Worm (Caenorhabditis elegans) whole organism, L4 larva: ENCODE results near the gene srw-71.

Experiments used
- F26F4.8 ChIP-seq: fragments of 200-800 bp; sonication (Bioruptor generic); conservative IDR thresholded peaks from 2 replicates; pipeline ENCODE4 v1.3.6; 2022; ENCODE audit warnings: missing genetic modification characterization, missing compliant biosample characterization
- F37D6.2 ChIP-seq: sonication (generic microtip); optimal IDR thresholded peaks from 2 replicates; lab custom pipeline; 2016; ENCODE audit warnings: mild to moderate bottlenecking, missing genetic modification characterization, missing compliant biosample characterization
- F49E8.2 ChIP-seq: sonication (generic microtip); optimal IDR thresholded peaks from 2 replicates; lab custom pipeline; 2016; ENCODE audit warnings: missing compliant biosample characterization, mild to moderate bottlenecking, missing genetic modification characterization, borderline replicate concordance
- Y105C5A.15 ChIP-seq: fragments of 200-800 bp; sonication (Bioruptor generic); IDR thresholded peaks from 2 replicates; pipeline ENCODE4 v1.3.6; 2022; ENCODE audit warnings: missing genetic modification characterization, missing compliant biosample characterization
- Y5F2A.4 ChIP-seq: fragments of 200-800 bp; sonication (Bioruptor generic); optimal IDR thresholded peaks from 2 replicates; lab custom pipeline; 2018; ENCODE audit warnings: mild to moderate bottlenecking, missing genetic modification characterization, missing compliant biosample characterization
- arid-1 ChIP-seq: fragments of 200-800 bp; sonication (Bioruptor generic); conservative IDR thresholded peaks from 2 replicates; pipeline ENCODE4 v1.3.6; 2022; ENCODE audit warnings: missing genetic modification reagents, missing genetic modification characterization, missing compliant biosample characterization
- ceh-28 ChIP-seq: fragments of 150-350 bp; optimal IDR thresholded peaks from 2 replicates; lab custom pipeline; 2014; ENCODE audit warnings: missing biosample characterization, missing genetic modification reagents, missing genetic modification characterization
- ceh-32 ChIP-seq: sonication (generic microtip); optimal IDR thresholded peaks from 2 replicates; lab custom pipeline; 2016; ENCODE audit warnings: mild to moderate bottlenecking, missing genetic modification characterization, missing compliant biosample characterization; ENCODE audit not compliant: poor library complexity
- ceh-62 ChIP-seq: sonication (generic microtip); optimal IDR thresholded peaks from 2 replicates; lab custom pipeline; 2017; ENCODE audit warnings: missing biosample characterization, missing genetic modification characterization
- ces-1 ChIP-seq: fragments of 150-350 bp; sonication (generic microtip); optimal IDR thresholded peaks from 4 replicates; lab custom pipeline; 2014; ENCODE audit warnings: missing biosample characterization, missing genetic modification reagents, missing genetic modification characterization
- ctbp-1 ChIP-seq: fragments of 200-800 bp; sonication (Bioruptor generic); IDR thresholded peaks from 2 replicates; pipeline ENCODE4 v1.3.6; 2022; ENCODE audit warnings: missing genetic modification reagents, missing genetic modification characterization, missing compliant biosample characterization
- daf-12 ChIP-seq: fragments of 150-350 bp; optimal IDR thresholded peaks from 2 replicates; lab custom pipeline; 2014; ENCODE audit warnings: missing biosample characterization, missing genetic modification reagents, missing genetic modification characterization
- dpl-1 ChIP-seq: fragments of 150-350 bp; optimal IDR thresholded peaks from 2 replicates; lab custom pipeline; 2014; ENCODE audit warnings: missing biosample characterization, missing genetic modification reagents, missing genetic modification characterization
- dve-1 ChIP-seq: sonication (generic microtip); optimal IDR thresholded peaks from 2 replicates; lab custom pipeline; 2017; ENCODE audit warnings: antibody characterized with exemption, mild to moderate bottlenecking, missing genetic modification characterization, missing compliant biosample characterization; ENCODE audit not compliant: insufficient read depth
- egl-43 ChIP-seq: fragments of 200-800 bp; sonication (Bioruptor generic); IDR thresholded peaks from 2 replicates; pipeline ENCODE4 v1.3.6; 2022; ENCODE audit warnings: missing genetic modification reagents, missing genetic modification characterization, missing compliant biosample characterization
- fkh-10 ChIP-seq: fragments of 150-350 bp; optimal IDR thresholded peaks from 2 replicates; lab custom pipeline; 2014; ENCODE audit warnings: missing biosample characterization, missing genetic modification reagents, missing genetic modification characterization
- hlh-11 ChIP-seq: fragments of 200-800 bp; sonication (Bioruptor generic); optimal IDR thresholded peaks from 2 replicates; lab custom pipeline; 2018; ENCODE audit warnings: mild to moderate bottlenecking, missing genetic modification characterization, missing compliant biosample characterization
- jun-1 ChIP-seq: fragments of 150-350 bp; optimal IDR thresholded peaks from 2 replicates; lab custom pipeline; 2014; ENCODE audit warnings: missing biosample characterization, missing genetic modification reagents, missing genetic modification characterization
- lin-15B ChIP-seq: fragments of 150-350 bp; sonication (generic microtip); optimal IDR thresholded peaks from 3 replicates; lab custom pipeline; 2014; ENCODE audit warnings: missing biosample characterization, missing genetic modification characterization
- lin-29 ChIP-seq: fragments of 200-800 bp; sonication (Bioruptor generic); IDR thresholded peaks from 2 replicates; pipeline ENCODE4 v1.3.6; 2022; ENCODE audit warnings: missing genetic modification reagents, missing genetic modification characterization, missing compliant biosample characterization
- lsy-2 ChIP-seq, 2 experiments: fragments of 150-350 bp in 1 of 2; sonication (generic microtip) in 1 of 2; optimal IDR thresholded peaks; 2 replicates each; lab custom pipeline; 2014 to 2017; ENCODE audit warnings: missing biosample characterization in 2 of 2, missing genetic modification characterization in 2 of 2
- madf-5 ChIP-seq, 2 experiments: fragments of 200-800 bp; sonication (Bioruptor generic); IDR thresholded peaks; 2 replicates each; pipeline ENCODE4 v1.3.6; 2022; ENCODE audit warnings: missing compliant biosample characterization in 2 of 2, missing genetic modification characterization in 2 of 2
- madf-9 ChIP-seq: fragments of 200-800 bp; sonication (Bioruptor generic); conservative IDR thresholded peaks from 2 replicates; pipeline ENCODE4 v1.3.6; 2022; ENCODE audit warnings: missing genetic modification reagents, missing genetic modification characterization, missing compliant biosample characterization
- mdl-1 ChIP-seq, 2 experiments: fragments of 150-350 bp in 1 of 2; sonication (generic microtip) in 1 of 2; optimal IDR thresholded peaks; 2 replicates each; lab custom pipeline; 2014 to 2017; ENCODE audit warnings: missing biosample characterization in 2 of 2, missing genetic modification characterization in 2 of 2
- mep-1 ChIP-seq: fragments of 150-350 bp; sonication (generic microtip); optimal IDR thresholded peaks from 3 replicates; lab custom pipeline; 2014; ENCODE audit warnings: missing biosample characterization, missing genetic modification characterization
- mes-2 ChIP-seq: sonication (generic microtip); optimal IDR thresholded peaks from 2 replicates; lab custom pipeline; 2016; ENCODE audit warnings: missing genotype, mild to moderate bottlenecking, missing genetic modification characterization, missing compliant biosample characterization; ENCODE audit not compliant: poor library complexity, severe bottlenecking
- mxl-2 ChIP-seq: fragments of 200-800 bp; sonication (Bioruptor generic); conservative IDR thresholded peaks from 2 replicates; pipeline ENCODE4 v1.3.6; 2022; ENCODE audit warnings: missing genetic modification reagents, missing genetic modification characterization, missing compliant biosample characterization
- mxl-3 ChIP-seq: fragments of 200-800 bp; sonication (Bioruptor generic); optimal IDR thresholded peaks from 2 replicates; lab custom pipeline; 2018; ENCODE audit warnings: mild to moderate bottlenecking, missing genetic modification characterization, missing compliant biosample characterization
- nhr-42 ChIP-seq: fragments of 200-800 bp; sonication (Bioruptor generic); IDR thresholded peaks from 2 replicates; pipeline ENCODE4 v1.3.6; 2022; ENCODE audit warnings: missing genetic modification characterization, missing compliant biosample characterization
- nhr-6 ChIP-seq: fragments of 150-350 bp; optimal IDR thresholded peaks from 2 replicates; lab custom pipeline; 2014; ENCODE audit warnings: missing biosample characterization, missing genetic modification characterization
- nhr-76 ChIP-seq: fragments of 150-350 bp; optimal IDR thresholded peaks from 2 replicates; lab custom pipeline; 2014; ENCODE audit warnings: missing biosample characterization, missing genetic modification characterization
- nhr-77 ChIP-seq: fragments of 150-350 bp; optimal IDR thresholded peaks from 2 replicates; lab custom pipeline; 2014; ENCODE audit warnings: missing biosample characterization, missing genetic modification characterization
- pha-4 ChIP-seq, 2 experiments: fragments of 150-350 bp in 1 of 2; fragments of 200-800 bp in 1 of 2; sonication (Bioruptor generic) in 1 of 2; IDR thresholded peaks in 1 of 2; optimal IDR thresholded peaks in 1 of 2; 2 replicates each; pipeline versions ENCODE4 v1.3.6 to Lab custom; 2014 to 2022; ENCODE audit warnings: missing genetic modification characterization in 2 of 2, missing genetic modification reagents in 2 of 2, missing biosample characterization in 1 of 2, missing compliant biosample characterization in 1 of 2
- pqm-1 ChIP-seq: sonication (generic microtip); optimal IDR thresholded peaks from 2 replicates; lab custom pipeline; 2017; ENCODE audit warnings: missing biosample characterization, missing genetic modification characterization
- rbr-2 ChIP-seq: sonication (generic microtip); optimal IDR thresholded peaks from 2 replicates; lab custom pipeline; 2016; ENCODE audit warnings: missing genotype, missing genetic modification characterization, missing compliant biosample characterization
- skn-1 ChIP-seq: fragments of 150-350 bp; optimal IDR thresholded peaks from 2 replicates; lab custom pipeline; 2014; ENCODE audit warnings: missing biosample characterization, missing genetic modification characterization
- snpc-4 ChIP-seq: fragments of 150-350 bp; optimal IDR thresholded peaks from 2 replicates; lab custom pipeline; 2014; ENCODE audit warnings: missing biosample characterization, missing genetic modification characterization
- spr-1 ChIP-seq: sonication (generic microtip); optimal IDR thresholded peaks from 2 replicates; lab custom pipeline; 2016; ENCODE audit warnings: mild to moderate bottlenecking, missing genetic modification characterization, missing compliant biosample characterization
- unc-62 ChIP-seq, 3 experiments: fragments of 150-350 bp in 1 of 3; sonication (generic microtip); optimal IDR thresholded peaks in 2 of 3; peaks in 1 of 3; 1 replicate in 1 of 3; 2 replicates in 2 of 3; lab custom pipeline; 2014 to 2017; ENCODE audit warnings: missing biosample characterization in 3 of 3, missing genetic modification characterization in 3 of 3, missing genetic modification reagents in 3 of 3, missing genotype in 1 of 3
- zip-11 ChIP-seq: fragments of 200-800 bp; sonication (Bioruptor generic); IDR thresholded peaks from 2 replicates; pipeline ENCODE4 v1.3.6; 2022; ENCODE audit warnings: missing genetic modification characterization, missing compliant biosample characterization
- zip-2 ChIP-seq: fragments of 150-350 bp; optimal IDR thresholded peaks from 2 replicates; lab custom pipeline; 2014; ENCODE audit warnings: missing biosample characterization, missing genetic modification characterization

srw-71 gene

ce11 chrV:7413107-7413774, 17.7 kb downstream of the srw-71 start, which contains the start of gene F18E3.11 (continued):
- TF ChIP-seq fkh-10 (GFP tag; lab: Kevin White, UChicago) = no peak
- TF ChIP-seq ceh-32 (tag; lab: Kevin White, UChicago) = no peak
- no peak for TF ChIP-seq mxl-2 (GFP tag; lab: Robert Waterston, UW)
- TF ChIP-seq ces-1 (GFP tag; lab: Kevin White, UChicago) = no peak
- no peak for TF ChIP-seq nhr-77 (tag; lab: Kevin White, UChicago)
- TF ChIP-seq mep-1 (tag; lab: Kevin White, UChicago) = no peak
- no peak for TF ChIP-seq lsy-2 (tag; optimal IDR thresholded peaks at IDR 0.05; lab: Kevin White, UChicago)
- peak; percentile 71 for TF ChIP-seq hlh-11 (tag; lab: Kevin White, UChicago)
- TF ChIP-seq pha-4 (GFP tag; IDR thresholded peaks at IDR 0.05; lab: Robert Waterston, UW) = no peak
- no peak for TF ChIP-seq pha-4 (tag; optimal IDR thresholded peaks at IDR 0.05; lab: Kevin White, UChicago)
- TF ChIP-seq pqm-1 = no peak
- TF ChIP-seq spr-1 (tag; lab: Kevin White, UChicago) = no peak
- no peak for TF ChIP-seq zip-11 (GFP tag; lab: Robert Waterston, UW)
- no peak for TF ChIP-seq ceh-62
- no peak for TF ChIP-seq F49E8.2 (tag; lab: Kevin White, UChicago)
- no peak for TF ChIP-seq zip-2 (tag; lab: Kevin White, UChicago)
- no peak for TF ChIP-seq nhr-76 (tag; lab: Kevin White, UChicago)
- no peak for TF ChIP-seq nhr-42
- TF ChIP-seq mxl-3 (GFP tag; lab: Kevin White, UChicago) = peak; percentile 45
- TF ChIP-seq Y5F2A.4 (GFP tag; lab: Kevin White, UChicago) = no peak
- no peak for TF ChIP-seq nhr-6 (tag; lab: Kevin White, UChicago)
- TF ChIP-seq dve-1 (tag; lab: Kevin White, UChicago) = no peak
- TF ChIP-seq egl-43 (GFP tag; lab: Robert Waterston, UW) = no peak
- TF ChIP-seq F26F4.8 (GFP tag; lab: Robert Waterston, UW) = no peak
- no peak for TF ChIP-seq daf-12 (tag; lab: Kevin White, UChicago)
- TF ChIP-seq dpl-1 (GFP tag; lab: Kevin White, UChicago) = no peak
- TF ChIP-seq mdl-1 (tag; optimal IDR thresholded peaks at IDR 0.05; lab: Kevin White, UChicago) = peak in 1 of 2 experiments; percentile 69
- no peak for TF ChIP-seq skn-1
- no peak for TF ChIP-seq lin-29 (GFP tag; lab: Robert Waterston, UW)
- TF ChIP-seq ceh-28 (tag; lab: Kevin White, UChicago) = no peak
- TF ChIP-seq lin-15B (tag; lab: Kevin White, UChicago) = no peak
- TF ChIP-seq Y105C5A.15 (GFP tag; lab: Robert Waterston, UW) = no peak
- TF ChIP-seq mes-2 (tag; lab: Kevin White, UChicago) = no peak
- no peak for TF ChIP-seq ctbp-1 (GFP tag; lab: Robert Waterston, UW)
- TF ChIP-seq madf-5 (GFP tag; IDR thresholded peaks at IDR 0.05; lab: Robert Waterston, UW) = no peak
- peak in 1 of 2 experiments; percentile 80 for TF ChIP-seq unc-62 (GFP tag; optimal IDR thresholded peaks at IDR 0.05 in 1 of 2; lab: Kevin White, UChicago)
- no peak for TF ChIP-seq unc-62 (tag; optimal IDR thresholded peaks at IDR 0.05; lab: Kevin White, UChicago)
- TF ChIP-seq madf-9 (GFP tag; lab: Robert Waterston, UW) = no peak
- TF ChIP-seq rbr-2 (tag; lab: Kevin White, UChicago) = no peak
- no peak for TF ChIP-seq arid-1 (GFP tag; lab: Robert Waterston, UW)
- TF ChIP-seq snpc-4 (tag; lab: Kevin White, UChicago) = no peak
- no peak for TF ChIP-seq jun-1 (tag; lab: Kevin White, UChicago)
- TF ChIP-seq F37D6.2 (tag; lab: Kevin White, UChicago) = no peak
